Worm (Caenorhabditis elegans) whole organism, late embryonic: ENCODE data around the gene F17E9.2.

ENCODE experiments used
- C08G9.2 ChIP-seq: sonication (generic microtip); optimal IDR thresholded peaks from 2 replicates; lab custom pipeline; 2016; ENCODE audit warnings: mild to moderate bottlenecking, missing genetic modification characterization, moderate library complexity, missing compliant biosample characterization
- K09A11.1 ChIP-seq: sonication (generic microtip); optimal IDR thresholded peaks from 2 replicates; lab custom pipeline; 2017; ENCODE audit warnings: antibody characterized with exemption, mild to moderate bottlenecking, missing genetic modification characterization, missing compliant biosample characterization; ENCODE audit not compliant: insufficient read depth
- T23F11.4 ChIP-seq: fragments of 200-800 bp; sonication (Bioruptor generic); optimal IDR thresholded peaks from 2 replicates; lab custom pipeline; 2018; ENCODE audit warnings: mild to moderate bottlenecking, missing genetic modification characterization, missing compliant biosample characterization
- ahr-1 ChIP-seq: sonication (generic microtip); optimal IDR thresholded peaks from 2 replicates; lab custom pipeline; 2016; ENCODE audit warnings: missing genetic modification characterization, missing compliant biosample characterization
- ama-1 ChIP-seq: fragments of 150-350 bp; optimal IDR thresholded peaks from 2 replicates; lab custom pipeline; 2014
- ceh-18 ChIP-seq: sonication (generic microtip); optimal IDR thresholded peaks from 2 replicates; lab custom pipeline; 2016; ENCODE audit warnings: missing genetic modification characterization, missing compliant biosample characterization
- ceh-19 ChIP-seq: fragments of 200-800 bp; sonication (Bioruptor generic); optimal IDR thresholded peaks from 2 replicates; lab custom pipeline; 2018; ENCODE audit warnings: mild to moderate bottlenecking, missing genetic modification characterization, missing compliant biosample characterization
- ceh-2 ChIP-seq: sonication (generic microtip); optimal IDR thresholded peaks from 2 replicates; lab custom pipeline; 2016; ENCODE audit warnings: missing genotype, missing genetic modification characterization, missing compliant biosample characterization
- ceh-30 ChIP-seq: fragments of 150-350 bp; optimal IDR thresholded peaks from 2 replicates; lab custom pipeline; 2014; ENCODE audit warnings: missing biosample characterization, missing genetic modification characterization
- ceh-31 ChIP-seq: sonication (generic microtip); optimal IDR thresholded peaks from 2 replicates; lab custom pipeline; 2016; ENCODE audit warnings: missing genetic modification characterization, missing compliant biosample characterization
- ceh-45 ChIP-seq: fragments of 200-800 bp; sonication (Bioruptor generic); IDR thresholded peaks from 2 replicates; pipeline ENCODE4 v1.3.6; 2022; ENCODE audit warnings: missing genetic modification reagents, missing genetic modification characterization, missing compliant biosample characterization
- ceh-6 ChIP-seq: fragments of 200-800 bp; sonication (Bioruptor generic); optimal IDR thresholded peaks from 2 replicates; lab custom pipeline; 2018; ENCODE audit warnings: mild to moderate bottlenecking, missing genetic modification characterization, missing compliant biosample characterization
- ceh-9 ChIP-seq: sonication (generic microtip); optimal IDR thresholded peaks from 2 replicates; lab custom pipeline; 2016; ENCODE audit warnings: mild to moderate bottlenecking, missing genetic modification characterization, inconsistent platforms, missing compliant biosample characterization
- che-1 ChIP-seq: sonication (generic microtip); optimal IDR thresholded peaks from 2 replicates; lab custom pipeline; 2016; ENCODE audit warnings: mild to moderate bottlenecking, missing genetic modification characterization, missing compliant biosample characterization
- dmd-4 ChIP-seq: sonication (generic microtip); optimal IDR thresholded peaks from 2 replicates; lab custom pipeline; 2016; ENCODE audit warnings: borderline replicate concordance, missing genetic modification characterization, missing compliant biosample characterization
- dve-1 ChIP-seq: sonication (generic microtip); optimal IDR thresholded peaks from 2 replicates; lab custom pipeline; 2017; ENCODE audit warnings: antibody characterized with exemption, mild to moderate bottlenecking, missing genetic modification characterization, missing compliant biosample characterization
- elt-2 ChIP-seq: sonication (generic microtip); optimal IDR thresholded peaks from 2 replicates; lab custom pipeline; 2016; ENCODE audit warnings: missing genetic modification reagents, missing genetic modification characterization, missing compliant biosample characterization
- fkh-10 ChIP-seq: fragments of 150-350 bp; optimal IDR thresholded peaks from 2 replicates; lab custom pipeline; 2014; ENCODE audit warnings: missing biosample characterization, missing genetic modification reagents, missing genetic modification characterization
- fkh-6 ChIP-seq: sonication (generic microtip); optimal IDR thresholded peaks from 2 replicates; lab custom pipeline; 2016; ENCODE audit warnings: missing genetic modification characterization, missing compliant biosample characterization
- hlh-13 ChIP-seq: fragments of 200-800 bp; sonication (Bioruptor generic); optimal IDR thresholded peaks from 2 replicates; lab custom pipeline; 2018; ENCODE audit warnings: mild to moderate bottlenecking, missing genetic modification characterization, missing compliant biosample characterization
- hlh-15 ChIP-seq: sonication (generic microtip); optimal IDR thresholded peaks from 2 replicates; lab custom pipeline; 2016; ENCODE audit warnings: missing genetic modification characterization, missing compliant biosample characterization
- hlh-8 ChIP-seq: sonication (generic microtip); optimal IDR thresholded peaks from 2 replicates; lab custom pipeline; 2016; ENCODE audit warnings: missing genotype, missing genetic modification characterization, missing compliant biosample characterization
- lim-6 ChIP-seq: sonication (generic microtip); optimal IDR thresholded peaks from 2 replicates; lab custom pipeline; 2016; ENCODE audit warnings: missing genetic modification characterization, missing compliant biosample characterization
- madf-2 ChIP-seq: sonication (generic microtip); optimal IDR thresholded peaks from 2 replicates; lab custom pipeline; 2017; ENCODE audit warnings: missing genetic modification characterization, missing compliant biosample characterization
- nfya-1 ChIP-seq: sonication (generic microtip); optimal IDR thresholded peaks from 2 replicates; lab custom pipeline; 2017; ENCODE audit warnings: missing genetic modification characterization, mild to moderate bottlenecking, missing compliant biosample characterization, antibody characterized with exemption, moderate library complexity
- nhr-11 ChIP-seq: fragments of 150-350 bp; optimal IDR thresholded peaks from 2 replicates; lab custom pipeline; 2014; ENCODE audit warnings: missing biosample characterization, missing genetic modification characterization
- nhr-232 ChIP-seq: sonication (generic microtip); optimal IDR thresholded peaks from 2 replicates; lab custom pipeline; 2016; ENCODE audit warnings: missing genetic modification characterization, missing compliant biosample characterization
- npax-4 ChIP-seq: sonication (generic microtip); optimal IDR thresholded peaks from 2 replicates; lab custom pipeline; 2016; ENCODE audit warnings: missing genetic modification characterization, missing compliant biosample characterization
- odd-2 ChIP-seq: sonication (generic microtip); optimal IDR thresholded peaks from 2 replicates; lab custom pipeline; 2017; ENCODE audit warnings: antibody characterized with exemption, mild to moderate bottlenecking, missing genetic modification characterization, missing compliant biosample characterization
- pag-3 ChIP-seq: sonication (generic microtip); optimal IDR thresholded peaks from 2 replicates; lab custom pipeline; 2016; ENCODE audit warnings: missing compliant biosample characterization, missing genetic modification characterization, borderline replicate concordance
- pat-9 ChIP-seq: fragments of 200-800 bp; sonication (Bioruptor generic); optimal IDR thresholded peaks from 2 replicates; lab custom pipeline; 2018; ENCODE audit warnings: mild to moderate bottlenecking, missing genetic modification characterization, moderate library complexity, missing compliant biosample characterization
- pax-1 ChIP-seq: fragments of 150-350 bp; optimal IDR thresholded peaks from 2 replicates; lab custom pipeline; 2014; ENCODE audit warnings: missing biosample characterization, missing genetic modification characterization
- pha-2 ChIP-seq: sonication (generic microtip); optimal IDR thresholded peaks from 2 replicates; lab custom pipeline; 2017; ENCODE audit warnings: mild to moderate bottlenecking, missing genetic modification characterization, missing compliant biosample characterization
- pros-1 ChIP-seq: fragments of 150-350 bp; optimal IDR thresholded peaks from 2 replicates; lab custom pipeline; 2014; ENCODE audit warnings: missing biosample characterization, missing genetic modification reagents, missing genetic modification characterization
- ref-2 ChIP-seq: sonication (generic microtip); optimal IDR thresholded peaks from 2 replicates; lab custom pipeline; 2016; ENCODE audit warnings: missing genetic modification characterization, missing compliant biosample characterization
- sdc-2 ChIP-seq: sonication (generic microtip); optimal IDR thresholded peaks from 2 replicates; lab custom pipeline; 2016; ENCODE audit warnings: missing genotype, missing genetic modification characterization, missing compliant biosample characterization
- sox-2 ChIP-seq: fragments of 200-800 bp; sonication (Bioruptor generic); IDR thresholded peaks from 2 replicates; pipeline ENCODE4 v1.3.6; 2022; ENCODE audit warnings: missing genetic modification reagents, missing genetic modification characterization, missing compliant biosample characterization
- syd-9 ChIP-seq: sonication (generic microtip); optimal IDR thresholded peaks from 2 replicates; lab custom pipeline; 2016; ENCODE audit warnings: mild to moderate bottlenecking, missing genetic modification characterization, moderate library complexity, missing compliant biosample characterization
- tbx-7 ChIP-seq: sonication (generic microtip); optimal IDR thresholded peaks from 2 replicates; lab custom pipeline; 2016; ENCODE audit warnings: missing genotype, missing genetic modification characterization, missing compliant biosample characterization
- ttx-3 ChIP-seq: sonication (generic microtip); optimal IDR thresholded peaks from 2 replicates; lab custom pipeline; 2016; ENCODE audit warnings: missing genetic modification reagents, missing genetic modification characterization, missing compliant biosample characterization
- unc-42 ChIP-seq: sonication (generic microtip); optimal IDR thresholded peaks from 2 replicates; lab custom pipeline; 2016; ENCODE audit warnings: missing genotype, missing genetic modification characterization, missing compliant biosample characterization

The F17E9.2 gene

DNA sequence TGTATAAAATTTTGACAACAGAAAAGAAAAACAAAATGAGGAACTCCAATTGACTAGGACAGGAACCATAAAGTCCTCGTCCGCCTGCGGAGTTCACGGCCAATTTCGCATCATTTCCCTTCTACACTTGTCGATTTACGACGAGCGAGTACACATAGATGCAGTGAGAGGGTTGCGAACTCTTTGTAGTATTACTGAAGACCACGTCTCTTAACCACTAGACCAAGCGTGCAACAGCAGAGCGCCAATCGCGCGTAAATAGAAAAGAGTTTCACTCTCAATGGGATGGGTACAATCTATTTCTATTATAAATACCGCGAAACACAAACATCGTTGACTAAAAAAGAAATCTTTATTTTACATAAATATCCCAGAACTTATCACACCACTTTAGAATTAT, 19.7 kb downstream of the F17E9.2 start (continued):
- TF ChIP-seq ceh-6 = peak; percentile 87
- TF ChIP-seq npax-4 (tag; lab: Kevin White, UChicago) = peak; percentile 77
- TF ChIP-seq ref-2 = peak; percentile 92
- peak; percentile 89 for TF ChIP-seq syd-9 (tag; lab: Kevin White, UChicago)
- peak; percentile 73 for TF ChIP-seq fkh-10 (GFP tag; lab: Kevin White, UChicago)
- TF ChIP-seq pha-2 (tag; lab: Kevin White, UChicago) = peak; percentile 86
- peak; percentile 49 for TF ChIP-seq pros-1 (tag; lab: Kevin White, UChicago)
- TF ChIP-seq pat-9 = peak; percentile 87
- peak; percentile 79 for TF ChIP-seq odd-2 (tag; lab: Kevin White, UChicago)
- peak; percentile 59 for TF ChIP-seq ceh-18 (tag; lab: Kevin White, UChicago)
- no peak for TF ChIP-seq nhr-11 (tag; lab: Kevin White, UChicago)
- peak; percentile 33 for TF ChIP-seq ahr-1 (tag; lab: Kevin White, UChicago)
- peak; percentile 77 for TF ChIP-seq ceh-2
- peak; percentile 83 for TF ChIP-seq hlh-13 (GFP tag; lab: Kevin White, UChicago)
- TF ChIP-seq sox-2 (GFP tag; lab: Robert Waterston, UW) = peak; percentile 72
- TF ChIP-seq fkh-6 (tag; lab: Kevin White, UChicago) = peak; percentile 80
- peak; percentile 82 for TF ChIP-seq ttx-3 (tag; lab: Kevin White, UChicago)
- TF ChIP-seq ceh-45 = peak; percentile 52; the same call in 1 of the 2 replicates
- peak; percentile 82 for TF ChIP-seq nhr-232 (tag; lab: Kevin White, UChicago)

DNA sequence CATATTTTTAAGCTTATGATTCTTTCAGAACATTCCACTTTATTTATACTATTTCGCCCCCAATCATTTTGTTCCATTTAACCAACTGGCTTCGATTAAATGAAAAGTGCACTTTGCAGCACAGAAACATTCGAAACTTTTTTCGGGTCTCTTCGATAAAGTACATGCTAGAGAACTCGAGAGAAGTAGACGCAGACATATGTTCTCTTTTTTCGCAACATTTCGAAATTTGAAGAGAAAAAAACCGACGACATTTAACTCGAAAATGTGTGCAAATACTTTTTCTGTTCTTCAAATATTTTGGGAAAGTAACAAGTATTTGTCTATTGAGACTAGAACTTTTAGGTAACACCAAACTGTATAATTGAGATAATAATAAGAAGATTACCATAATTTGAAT, 21.2 kb downstream of the F17E9.2 start:
- no peak for TF ChIP-seq nhr-232 (tag; lab: Kevin White, UChicago)
- no peak for TF ChIP-seq lim-6 (tag; lab: Kevin White, UChicago)
- TF ChIP-seq che-1 = no peak
- no peak for TF ChIP-seq sdc-2
- no peak for TF ChIP-seq ceh-18 (tag; lab: Kevin White, UChicago)
- TF ChIP-seq dmd-4 (tag; lab: Kevin White, UChicago) = no peak
- no peak for TF ChIP-seq C08G9.2

DNA sequence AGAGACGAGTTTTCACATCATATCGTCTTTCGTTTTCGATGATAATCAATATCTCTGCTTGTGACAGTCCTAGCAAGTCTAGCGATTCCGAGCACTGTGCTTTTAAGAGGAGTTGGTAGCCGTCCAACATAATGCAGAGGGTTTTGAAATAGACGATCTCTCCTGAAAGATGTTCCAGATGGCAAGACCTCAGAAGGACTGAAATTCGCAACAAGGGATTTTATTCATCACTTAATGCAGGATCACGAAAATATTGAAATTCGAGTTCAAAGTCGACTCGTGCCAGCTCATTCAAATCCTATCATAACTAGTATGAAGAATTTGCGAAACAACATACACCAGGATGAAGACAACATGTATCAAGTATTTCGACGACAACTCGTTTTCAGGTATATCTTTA, 21.8 kb downstream of the F17E9.2 start, which contains the start of gene D2096.7:
D2096.7 (minus strand) TSS at position 130 of the 400 bp plus-strand sequence.
- no peak for TF ChIP-seq sdc-2
- no peak for TF ChIP-seq lim-6 (tag; lab: Kevin White, UChicago)
- no peak for TF ChIP-seq elt-2
- no peak for TF ChIP-seq dmd-4 (tag; lab: Kevin White, UChicago)
- no peak for TF ChIP-seq ceh-30 (tag; lab: Kevin White, UChicago)
- no peak for TF ChIP-seq ceh-9 (tag; lab: Kevin White, UChicago)
- no peak for TF ChIP-seq syd-9 (tag; lab: Kevin White, UChicago)
- no peak for TF ChIP-seq ref-2
- TF ChIP-seq ceh-31 (tag; lab: Kevin White, UChicago) = no peak
- TF ChIP-seq ceh-45 = no peak
- TF ChIP-seq C08G9.2 = no peak
- TF ChIP-seq ceh-19 = no peak
- no peak for TF ChIP-seq dve-1
- no peak for TF ChIP-seq pax-1 (tag; lab: Kevin White, UChicago)
- TF ChIP-seq hlh-15 = no peak
- TF ChIP-seq K09A11.1 (tag; lab: Kevin White, UChicago) = no peak
- TF ChIP-seq ceh-18 (tag; lab: Kevin White, UChicago) = no peak
- no peak for TF ChIP-seq ama-1 (lab: Kevin White, UChicago)
- TF ChIP-seq, all 69 proteins: peak for 0

ce11 chrIV:8378280-8378679, 22.6 kb downstream of the F17E9.2 start:
- TF ChIP-seq dmd-4 (tag; lab: Kevin White, UChicago) (no peak), ceh-31 (tag; lab: Kevin White, UChicago) (no peak), sdc-2 (no peak), tbx-7 (tag; lab: Kevin White, UChicago) (no peak), syd-9 (tag; lab: Kevin White, UChicago) (no peak), dve-1 (no peak), nhr-11 (tag; lab: Kevin White, UChicago) (no peak), pag-3 (tag; lab: Kevin White, UChicago) (no peak), T23F11.4 (no peak), madf-2 (tag; lab: Kevin White, UChicago) (no peak), hlh-8 (tag; lab: Kevin White, UChicago) (no peak), hlh-15 (no peak), nfya-1 (tag; lab: Kevin White, UChicago) (no peak), npax-4 (tag; lab: Kevin White, UChicago) (no peak), unc-42 (tag; lab: Kevin White, UChicago) (no peak)
- TF ChIP-seq, all 69 proteins: peak for 0
